Fruit fly (Drosophila melanogaster): ENCODE data around the gene LSm7.

dm6 chr2L:16718446-16719173, 24.3 kb downstream of the LSm7 start:
- no peak for TF ChIP-seq sage (GFP tag; optimal IDR thresholded peaks at IDR 0.05)
- no peak for TF ChIP-seq brk (GFP tag; optimal IDR thresholded peaks at IDR 0.05)
- no peak for TF ChIP-seq tai (GFP tag; optimal IDR thresholded peaks at IDR 0.05)
- TF ChIP-seq dl (GFP tag; optimal IDR thresholded peaks at IDR 0.05; ENCODE audit: insufficient read depth in 1 of 2, partially characterized antibody in 2 of 2): no peak
- no peak for TF ChIP-seq Mio (GFP tag; optimal IDR thresholded peaks at IDR 0.05)
- no peak for TF ChIP-seq Vsx2 (GFP tag; optimal IDR thresholded peaks at IDR 0.05; ENCODE audit: partially characterized antibody)
- no peak for TF ChIP-seq psq (GFP tag; optimal IDR thresholded peaks at IDR 0.05)
- TF ChIP-seq OdsH (GFP tag; optimal IDR thresholded peaks at IDR 0.05): no peak
- TF ChIP-seq usp (GFP tag; optimal IDR thresholded peaks at IDR 0.05): no peak
